Worm (Caenorhabditis elegans) whole organism, L1 larva: ENCODE data around the gene F21D5.4.

ENCODE experiments used
- C04F5.9 ChIP-seq: sonication (generic microtip); optimal IDR thresholded peaks from 2 replicates; lab custom pipeline; 2016; ENCODE audit warnings: missing genetic modification characterization, missing compliant biosample characterization
- C16A3.4 ChIP-seq: fragments of 150-350 bp; optimal IDR thresholded peaks from 2 replicates; lab custom pipeline; 2014; ENCODE audit warnings: missing biosample characterization, missing genetic modification characterization
- ama-1 ChIP-seq: fragments of 150-350 bp; optimal IDR thresholded peaks from 2 replicates; lab custom pipeline; 2014
- blmp-1 ChIP-seq: fragments of 150-350 bp; optimal IDR thresholded peaks from 2 replicates; lab custom pipeline; 2014; ENCODE audit warnings: missing biosample characterization, missing genetic modification characterization
- ceh-63 ChIP-seq: fragments of 200-800 bp; sonication (Bioruptor generic); optimal IDR thresholded peaks from 2 replicates; lab custom pipeline; 2018; ENCODE audit warnings: mild to moderate bottlenecking, missing genetic modification characterization, missing compliant biosample characterization
- ceh-8 ChIP-seq: fragments of 200-800 bp; sonication (Bioruptor generic); optimal IDR thresholded peaks from 2 replicates; lab custom pipeline; 2018; ENCODE audit warnings: mild to moderate bottlenecking, missing genetic modification characterization, moderate library complexity, missing compliant biosample characterization
- ceh-82 ChIP-seq, 3 experiments: fragments of 150-350 bp in 1 of 3; sonication (generic microtip) in 2 of 3; optimal IDR thresholded peaks; 2 replicates each; lab custom pipeline; 2014 to 2017; ENCODE audit warnings: missing biosample characterization in 3 of 3, missing genetic modification characterization in 3 of 3
- ceh-88 ChIP-seq: fragments of 200-800 bp; sonication (Bioruptor generic); IDR thresholded peaks from 2 replicates; pipeline ENCODE4 v1.3.6; 2022; ENCODE audit warnings: missing genetic modification characterization, missing compliant biosample characterization
- ces-1 ChIP-seq: fragments of 150-350 bp; optimal IDR thresholded peaks from 2 replicates; lab custom pipeline; 2014; ENCODE audit warnings: missing biosample characterization, missing genetic modification reagents, missing genetic modification characterization
- dpl-1 ChIP-seq, 3 experiments: fragments of 150-350 bp in 2 of 3; sonication (generic microtip) in 1 of 3; optimal IDR thresholded peaks; 2 replicates each; lab custom pipeline; 2014 to 2017; ENCODE audit warnings: missing biosample characterization in 3 of 3, missing genetic modification characterization in 3 of 3, missing genetic modification reagents in 3 of 3
- efl-1 ChIP-seq, 4 experiments: fragments of 150-350 bp; optimal IDR thresholded peaks in 3 of 4; peaks in 1 of 4; 1 replicate in 1 of 4; 2 replicates in 3 of 4; lab custom pipeline; 2014; ENCODE audit warnings: missing biosample characterization in 2 of 4, missing genetic modification characterization in 2 of 4, missing genetic modification reagents in 2 of 4
- efl-3 ChIP-seq: fragments of 200-800 bp; sonication (Bioruptor generic); optimal IDR thresholded peaks from 2 replicates; lab custom pipeline; 2018; ENCODE audit warnings: mild to moderate bottlenecking, missing genetic modification characterization, missing compliant biosample characterization
- egl-13 ChIP-seq: sonication (generic microtip); optimal IDR thresholded peaks from 2 replicates; lab custom pipeline; 2016; ENCODE audit warnings: missing genotype, missing genetic modification reagents, missing genetic modification characterization, missing compliant biosample characterization
- elt-2 ChIP-seq: sonication (generic microtip); optimal IDR thresholded peaks from 2 replicates; lab custom pipeline; 2016; ENCODE audit warnings: missing genetic modification characterization, mild to moderate bottlenecking, inconsistent platforms, missing compliant biosample characterization, missing genetic modification reagents
- elt-3 ChIP-seq, 6 experiments: fragments of 150-350 bp in 1 of 6; sonication (generic microtip); optimal IDR thresholded peaks; 2 replicates each; lab custom pipeline; 2017 to 2018; ENCODE audit warnings: missing biosample characterization in 6 of 6, missing genetic modification characterization in 6 of 6, inconsistent platforms in 1 of 6
- ets-5 ChIP-seq: fragments of 200-800 bp; sonication (Bioruptor generic); IDR thresholded peaks from 2 replicates; pipeline ENCODE4 v1.3.6; 2022; ENCODE audit warnings: missing genetic modification characterization, missing compliant biosample characterization
- fkh-10 ChIP-seq: sonication (generic microtip); optimal IDR thresholded peaks from 2 replicates; lab custom pipeline; 2017; ENCODE audit warnings: missing biosample characterization, missing genetic modification reagents, missing genetic modification characterization
- fkh-4 ChIP-seq: sonication (generic microtip); optimal IDR thresholded peaks from 2 replicates; lab custom pipeline; 2016; ENCODE audit warnings: missing compliant biosample characterization, missing genetic modification characterization, borderline replicate concordance
- fkh-8 ChIP-seq: sonication (generic microtip); optimal IDR thresholded peaks from 2 replicates; lab custom pipeline; 2016; ENCODE audit warnings: mild to moderate bottlenecking, missing genetic modification characterization, missing compliant biosample characterization
- fos-1 ChIP-seq: fragments of 150-350 bp; optimal IDR thresholded peaks from 2 replicates; lab custom pipeline; 2014; ENCODE audit warnings: missing biosample characterization, missing genetic modification characterization
- grh-1 ChIP-seq: fragments of 200-800 bp; sonication (Bioruptor generic); IDR thresholded peaks from 2 replicates; pipeline ENCODE4 v1.3.6; 2022; ENCODE audit warnings: missing genetic modification reagents, missing genetic modification characterization, missing compliant biosample characterization
- irx-1 ChIP-seq: sonication (generic microtip); optimal IDR thresholded peaks from 2 replicates; lab custom pipeline; 2016; ENCODE audit warnings: missing genetic modification characterization, missing compliant biosample characterization
- lin-13 ChIP-seq: fragments of 150-350 bp; optimal IDR thresholded peaks from 2 replicates; lab custom pipeline; 2014; ENCODE audit warnings: missing biosample characterization, missing genetic modification reagents, missing genetic modification characterization
- lin-14 ChIP-seq: fragments of 200-800 bp; sonication (Bioruptor generic); optimal IDR thresholded peaks from 2 replicates; lab custom pipeline; 2018; ENCODE audit warnings: mild to moderate bottlenecking, missing genetic modification characterization, moderate library complexity, missing compliant biosample characterization
- lin-15B ChIP-seq: fragments of 150-350 bp; sonication (generic microtip); optimal IDR thresholded peaks from 3 replicates; lab custom pipeline; 2014; ENCODE audit warnings: missing biosample characterization, missing genetic modification characterization
- lin-35 ChIP-seq, 2 experiments: fragments of 150-350 bp; optimal IDR thresholded peaks; 2 replicates each; lab custom pipeline; 2014; ENCODE audit warnings: missing biosample characterization in 2 of 2, missing genetic modification characterization in 2 of 2, missing genetic modification reagents in 2 of 2
- lin-39 ChIP-seq: fragments of 150-350 bp; optimal IDR thresholded peaks from 2 replicates; lab custom pipeline; 2014; ENCODE audit warnings: missing biosample characterization, missing genetic modification reagents, missing genetic modification characterization
- lsy-2 ChIP-seq, 2 experiments: fragments of 150-350 bp; optimal IDR thresholded peaks; 2 replicates each; lab custom pipeline; 2014; ENCODE audit warnings: missing biosample characterization in 2 of 2, missing genetic modification characterization in 2 of 2
- nhr-11 ChIP-seq: fragments of 150-350 bp; optimal IDR thresholded peaks from 2 replicates; lab custom pipeline; 2014; ENCODE audit warnings: missing biosample characterization, missing genetic modification characterization
- nhr-19 ChIP-seq: fragments of 200-800 bp; sonication (Bioruptor generic); conservative IDR thresholded peaks from 2 replicates; pipeline ENCODE4 v1.3.6; 2022; ENCODE audit warnings: missing genetic modification characterization, missing compliant biosample characterization
- nhr-20 ChIP-seq: sonication (generic microtip); optimal IDR thresholded peaks from 2 replicates; lab custom pipeline; 2016; ENCODE audit warnings: mild to moderate bottlenecking, missing genetic modification characterization, missing compliant biosample characterization
- nhr-237 ChIP-seq: fragments of 150-350 bp; optimal IDR thresholded peaks from 2 replicates; lab custom pipeline; 2014; ENCODE audit warnings: missing biosample characterization, missing genetic modification characterization
- nhr-71 ChIP-seq: sonication (generic microtip); optimal IDR thresholded peaks from 2 replicates; lab custom pipeline; 2016; ENCODE audit warnings: mild to moderate bottlenecking, missing genetic modification characterization, moderate library complexity, missing compliant biosample characterization
- nhr-84 ChIP-seq: sonication (generic microtip); optimal IDR thresholded peaks from 2 replicates; lab custom pipeline; 2017; ENCODE audit warnings: missing biosample characterization, missing genetic modification characterization
- nhr-85 ChIP-seq: sonication (generic microtip); peaks from one replicate; lab custom pipeline; 2016; ENCODE audit warnings: missing genetic modification characterization, inconsistent platforms, missing compliant biosample characterization
- nhr-90 ChIP-seq: sonication (generic microtip); optimal IDR thresholded peaks from 2 replicates; lab custom pipeline; 2016; ENCODE audit warnings: mild to moderate bottlenecking, missing genetic modification characterization, missing compliant biosample characterization; ENCODE audit not compliant: poor library complexity
- rnt-1 ChIP-seq: sonication (generic microtip); optimal IDR thresholded peaks from 2 replicates; lab custom pipeline; 2016; ENCODE audit warnings: mild to moderate bottlenecking, missing genetic modification characterization, moderate library complexity, missing compliant biosample characterization
- skn-1 ChIP-seq: fragments of 150-350 bp; optimal IDR thresholded peaks from 2 replicates; lab custom pipeline; 2014; ENCODE audit warnings: missing biosample characterization, missing genetic modification characterization
- snpc-4 ChIP-seq: fragments of 150-350 bp; optimal IDR thresholded peaks from 2 replicates; lab custom pipeline; 2014; ENCODE audit warnings: missing biosample characterization, missing genetic modification characterization
- snu-23 ChIP-seq: sonication (generic microtip); optimal IDR thresholded peaks from 2 replicates; lab custom pipeline; 2016; ENCODE audit warnings: missing genetic modification characterization, missing compliant biosample characterization
- sox-4 ChIP-seq: sonication (generic microtip); optimal IDR thresholded peaks from 2 replicates; lab custom pipeline; 2016; ENCODE audit warnings: missing genetic modification characterization, missing compliant biosample characterization
- sptf-1 ChIP-seq: fragments of 150-350 bp; optimal IDR thresholded peaks from 2 replicates; lab custom pipeline; 2014; ENCODE audit warnings: missing biosample characterization, missing genetic modification characterization
- sup-37 ChIP-seq: fragments of 200-800 bp; sonication (Bioruptor generic); optimal IDR thresholded peaks from 2 replicates; lab custom pipeline; 2018; ENCODE audit warnings: mild to moderate bottlenecking, missing genetic modification characterization, missing compliant biosample characterization
- swsn-7 ChIP-seq: sonication (generic microtip); optimal IDR thresholded peaks from 2 replicates; lab custom pipeline; 2016; ENCODE audit warnings: missing genetic modification characterization, missing compliant biosample characterization
- tbx-2 ChIP-seq: sonication (generic microtip); optimal IDR thresholded peaks from 2 replicates; lab custom pipeline; 2016; ENCODE audit warnings: missing genetic modification characterization, missing compliant biosample characterization
- unc-130 ChIP-seq: fragments of 150-350 bp; optimal IDR thresholded peaks from 2 replicates; lab custom pipeline; 2017; ENCODE audit warnings: missing biosample characterization, missing genetic modification characterization, inconsistent platforms
- unc-98 ChIP-seq: fragments of 200-800 bp; sonication (Bioruptor generic); IDR thresholded peaks from 2 replicates; pipeline ENCODE4 v1.3.6; 2022; ENCODE audit warnings: missing genetic modification characterization, missing compliant biosample characterization
- zip-4 ChIP-seq: fragments of 200-800 bp; sonication (Bioruptor generic); optimal IDR thresholded peaks from 2 replicates; lab custom pipeline; 2018; ENCODE audit warnings: mild to moderate bottlenecking, missing genetic modification characterization, moderate library complexity, missing compliant biosample characterization
- ztf-11 ChIP-seq, 2 experiments: sonication (generic microtip); optimal IDR thresholded peaks; 2 replicates each; lab custom pipeline; 2016 to 2017; ENCODE audit warnings: missing genetic modification characterization in 2 of 2, missing biosample characterization in 1 of 2, missing compliant biosample characterization in 1 of 2
- ztf-4 ChIP-seq: fragments of 150-350 bp; optimal IDR thresholded peaks from 2 replicates; lab custom pipeline; 2014; ENCODE audit warnings: missing biosample characterization, missing genetic modification characterization

The F21D5.4 gene

DNA sequence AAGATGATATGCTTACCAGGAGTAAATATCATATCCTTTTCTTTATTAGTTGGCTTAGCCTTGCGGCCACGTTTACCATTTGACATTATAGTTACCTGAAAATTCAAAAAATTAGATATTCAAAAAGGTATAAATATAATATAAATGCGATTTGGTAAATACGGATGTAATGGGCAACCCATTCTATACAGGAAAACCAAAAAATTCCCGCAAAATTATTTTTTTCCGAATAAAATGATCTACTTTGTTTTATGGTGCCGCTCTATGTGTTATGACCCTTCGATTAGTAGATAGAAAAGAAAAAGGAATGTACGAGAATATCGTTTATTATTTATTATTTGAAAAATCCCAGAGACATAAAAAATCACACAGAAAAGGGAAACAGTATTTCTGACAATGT, 16.8 kb downstream of the F21D5.4 start, which contains the start of gene elli-1:
TSS of gene elli-1 (minus strand) at position 101 of the 400 bp plus-strand sequence.
- TF ChIP-seq lin-39 (tag; lab: Kevin White, UChicago) (no peak), fos-1 (tag; lab: Kevin White, UChicago) (no peak), blmp-1 (tag; lab: Kevin White, UChicago) (no peak), efl-1 (optimal IDR thresholded peaks at IDR 0.05; lab: Kevin White, UChicago) (no peak), efl-1 (GFP tag; optimal IDR thresholded peaks at IDR 0.05 in 1 of 2; lab: Kevin White, UChicago) (peak in 1 of 2 experiments; percentile 28), sptf-1 (no peak), nhr-19 (GFP tag; lab: Robert Waterston, UW) (no peak), efl-3 (GFP tag; lab: Kevin White, UChicago) (no peak)

DNA sequence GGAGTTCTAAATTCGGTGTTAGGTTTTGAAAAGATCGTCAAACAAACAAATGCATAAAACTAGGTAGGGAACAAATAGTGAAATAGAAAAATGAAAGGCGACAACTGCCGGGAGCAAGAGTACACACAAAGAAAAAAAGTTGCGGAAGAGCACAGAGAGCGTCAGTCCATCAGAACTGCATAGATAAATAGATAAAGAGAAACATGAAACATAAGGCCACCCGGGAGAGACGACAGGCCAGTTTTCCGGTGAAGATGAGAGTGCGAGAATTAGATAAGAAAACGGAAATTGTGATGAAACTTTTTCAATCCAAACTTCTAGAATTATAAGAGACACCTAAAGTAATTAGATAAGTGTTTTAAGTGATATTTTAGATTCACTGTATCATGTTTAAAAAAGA, 19.8 kb downstream of the F21D5.4 start:
- TF ChIP-seq snu-23 (GFP tag; lab: Kevin White, UChicago) (peak; percentile 25), C04F5.9 (tag; lab: Kevin White, UChicago) (no peak), rnt-1 (tag; lab: Kevin White, UChicago) (peak; percentile 33), fos-1 (tag; lab: Kevin White, UChicago) (no peak), lin-14 (peak; percentile 78), ets-5 (no peak), ztf-4 (tag; lab: Kevin White, UChicago) (no peak), ceh-88 (GFP tag; lab: Robert Waterston, UW) (no peak), ces-1 (no peak), elt-2 (tag; lab: Kevin White, UChicago) (peak; percentile 69), unc-98 (GFP tag; lab: Robert Waterston, UW) (no peak), nhr-90 (tag; lab: Kevin White, UChicago) (no peak), skn-1 (no peak), zip-4 (GFP tag; lab: Kevin White, UChicago) (no peak), irx-1 (no peak), fkh-10 (GFP tag; lab: Kevin White, UChicago) (no peak), ceh-82 (tag; optimal IDR thresholded peaks at IDR 0.05; lab: Kevin White, UChicago) (peak in 1 of 3 experiments; percentile 10), ceh-8 (GFP tag; lab: Kevin White, UChicago) (no peak), unc-130 (tag; lab: Kevin White, UChicago) (peak; percentile 31), nhr-237 (no peak), efl-1 (optimal IDR thresholded peaks at IDR 0.05; lab: Kevin White, UChicago) (peak in 1 of 2 experiments; percentile 12), efl-1 (GFP tag; optimal IDR thresholded peaks at IDR 0.05 in 1 of 2; lab: Kevin White, UChicago) (no peak), dpl-1 (GFP tag; optimal IDR thresholded peaks at IDR 0.05; lab: Kevin White, UChicago) (no peak), fkh-4 (no peak), efl-3 (GFP tag; lab: Kevin White, UChicago) (no peak), nhr-19 (GFP tag; lab: Robert Waterston, UW) (no peak), ama-1 (lab: Kevin White, UChicago) (no peak), C16A3.4 (tag; lab: Kevin White, UChicago) (peak; percentile 1), lsy-2 (tag; optimal IDR thresholded peaks at IDR 0.05; lab: Kevin White, UChicago) (peak in 1 of 2 experiments; percentile 38), tbx-2 (tag; lab: Kevin White, UChicago) (no peak), snpc-4 (tag; lab: Kevin White, UChicago) (no peak), swsn-7 (peak; percentile 5), nhr-84 (tag; lab: Kevin White, UChicago) (no peak), lin-39 (tag; lab: Kevin White, UChicago) (no peak), sup-37 (no peak), nhr-20 (tag; lab: Kevin White, UChicago) (peak; percentile 24), ztf-11 (tag; optimal IDR thresholded peaks at IDR 0.05; lab: Kevin White, UChicago) (no peak), lin-13 (GFP tag; lab: Kevin White, UChicago) (no peak), lin-35 (GFP tag; optimal IDR thresholded peaks at IDR 0.05; lab: Kevin White, UChicago) (peak in 1 of 2 experiments; percentile 22), sptf-1 (no peak), grh-1 (GFP tag; lab: Robert Waterston, UW) (no peak), nhr-71 (peak; percentile 51), nhr-11 (tag; lab: Kevin White, UChicago) (no peak), ceh-63 (GFP tag; lab: Kevin White, UChicago) (no peak), lin-15B (tag; lab: Kevin White, UChicago) (no peak), elt-3 (tag; optimal IDR thresholded peaks at IDR 0.05; lab: Kevin White, UChicago) (no peak), sox-4 (tag; lab: Kevin White, UChicago) (no peak), egl-13 (tag; lab: Kevin White, UChicago) (no peak), nhr-85 (tag; lab: Kevin White, UChicago) (no peak), fkh-8 (tag; lab: Kevin White, UChicago) (no peak)
